Fruit fly (Drosophila melanogaster) whole organism, embryonic: ENCODE results near the gene CG31798.
A peak's percentile ranks its signal among the peaks of the same experiment; 100 is the strongest.

Experiments
- CG1024 ChIP-seq: fragments of 200-800 bp; sonication (Bioruptor generic); IDR thresholded peaks from 2 replicates; pipeline ENCODE4 v1.3.6; 2022; ENCODE audit warnings: missing biosample characterization, missing genetic modification characterization
- CG11504 ChIP-seq: fragments of 200-800 bp; sonication (Bioruptor generic); optimal IDR thresholded peaks from 3 replicates; lab custom pipeline; 2019; ENCODE audit warnings: missing biosample characterization, mild to moderate bottlenecking, missing genetic modification characterization, moderate library complexity
- CG11723 ChIP-seq: fragments of 200-800 bp; sonication (Bioruptor generic); optimal IDR thresholded peaks from 2 replicates; lab custom pipeline; 2017; ENCODE audit warnings: missing biosample characterization, mild to moderate bottlenecking, missing genetic modification characterization
- CG12236 ChIP-seq: fragments of 200-800 bp; sonication (Bioruptor generic); optimal IDR thresholded peaks from 2 replicates; lab custom pipeline; 2016; ENCODE audit warnings: missing biosample characterization, missing genetic modification characterization
- CG13775 ChIP-seq: fragments of 200-800 bp; sonication (Bioruptor generic); optimal IDR thresholded peaks from 3 replicates; lab custom pipeline; 2017; ENCODE audit warnings: missing biosample characterization, mild to moderate bottlenecking, missing genetic modification characterization
- CG14441 ChIP-seq: fragments of 200-800 bp; sonication (Bioruptor generic); IDR thresholded peaks from 2 replicates; pipeline ENCODE4 v1.3.6; 2022; ENCODE audit warnings: missing biosample characterization, missing genetic modification characterization
- CG14710 ChIP-seq: fragments of 200-800 bp; sonication (Bioruptor generic); optimal IDR thresholded peaks from 3 replicates; lab custom pipeline; 2019; ENCODE audit warnings: missing biosample characterization, mild to moderate bottlenecking, missing genetic modification characterization, moderate library complexity
- CG1603 ChIP-seq: fragments of 200-800 bp; sonication (Bioruptor generic); optimal IDR thresholded peaks from 2 replicates; lab custom pipeline; 2019; ENCODE audit warnings: missing biosample characterization, mild to moderate bottlenecking, missing genetic modification characterization, moderate library complexity
- CG16779 ChIP-seq: fragments of 200-800 bp; sonication (Bioruptor generic); IDR thresholded peaks from 2 replicates; pipeline ENCODE4 v1.3.6; 2022; ENCODE audit warnings: missing biosample characterization, missing genetic modification characterization
- CG16813 ChIP-seq: fragments of 200-800 bp; sonication (Bioruptor generic); IDR thresholded peaks from 3 replicates; pipeline ENCODE4 v1.3.6; 2022; ENCODE audit warnings: missing biosample characterization, missing genetic modification characterization; ENCODE audit not compliant: partially characterized antibody
- CG31365 ChIP-seq: fragments of 200-800 bp; sonication (Bioruptor generic); optimal IDR thresholded peaks from 2 replicates; lab custom pipeline; 2018; ENCODE audit warnings: missing biosample characterization, mild to moderate bottlenecking, missing genetic modification characterization
- CG3838 ChIP-seq: fragments of 200-800 bp; sonication (Bioruptor generic); optimal IDR thresholded peaks from 3 replicates; lab custom pipeline; 2016; ENCODE audit warnings: missing biosample characterization, missing genetic modification characterization
- CG4617 ChIP-seq: fragments of 200-800 bp; sonication (Bioruptor generic); optimal IDR thresholded peaks from 3 replicates; lab custom pipeline; 2016; ENCODE audit warnings: missing biosample characterization, missing genetic modification characterization, borderline replicate concordance
- CG5245 ChIP-seq: fragments of 200-800 bp; sonication (Bioruptor generic); optimal IDR thresholded peaks from 3 replicates; lab custom pipeline; 2016; ENCODE audit warnings: missing biosample characterization, missing genetic modification characterization
- CG6654 ChIP-seq: fragments of 200-800 bp; sonication (Bioruptor generic); optimal IDR thresholded peaks from 2 replicates; lab custom pipeline; 2017; ENCODE audit warnings: missing biosample characterization, mild to moderate bottlenecking, missing genetic modification characterization
- CG6791 ChIP-seq: fragments of 200-800 bp; sonication (Bioruptor generic); IDR thresholded peaks from 3 replicates; pipeline ENCODE4 v1.3.6; 2022; ENCODE audit warnings: missing biosample characterization, missing genetic modification characterization; ENCODE audit not compliant: partially characterized antibody
- CG7556 ChIP-seq: fragments of 200-800 bp; sonication (Bioruptor generic); optimal IDR thresholded peaks from 2 replicates; lab custom pipeline; 2017; ENCODE audit warnings: missing biosample characterization, mild to moderate bottlenecking, missing genetic modification characterization
- CG7786 ChIP-seq: fragments of 200-800 bp; sonication (Bioruptor generic); optimal IDR thresholded peaks from 2 replicates; lab custom pipeline; 2016; ENCODE audit warnings: missing biosample characterization, missing genetic modification characterization
- CG9932 ChIP-seq: fragments of 200-800 bp; sonication (Bioruptor generic); IDR thresholded peaks from 2 replicates; pipeline ENCODE4 v1.3.6; 2022; ENCODE audit warnings: missing biosample characterization, missing genetic modification characterization
- Deaf1 ChIP-seq: fragments of 200-800 bp; optimal IDR thresholded peaks from 3 replicates; lab custom pipeline; 2019; ENCODE audit warnings: missing biosample characterization, mild to moderate bottlenecking, missing genetic modification characterization, moderate library complexity
- Dref ChIP-seq: fragments of 200-800 bp; sonication (Bioruptor generic); IDR thresholded peaks from 2 replicates; pipeline ENCODE4 v1.3.6; 2022; ENCODE audit warnings: missing biosample characterization, missing genetic modification characterization
- Hey ChIP-seq: fragments of 200-800 bp; sonication (Bioruptor generic); optimal IDR thresholded peaks from 3 replicates; lab custom pipeline; 2018; ENCODE audit warnings: missing biosample characterization, mild to moderate bottlenecking, missing genetic modification characterization
- Hsf ChIP-seq: fragments of 200-800 bp; sonication (Bioruptor generic); optimal IDR thresholded peaks from 3 replicates; lab custom pipeline; 2016; ENCODE audit warnings: missing biosample characterization, missing genetic modification characterization
- MESR4 ChIP-seq: fragments of 200-800 bp; sonication (Bioruptor generic); optimal IDR thresholded peaks from 2 replicates; lab custom pipeline; 2018; ENCODE audit warnings: missing biosample characterization, mild to moderate bottlenecking, missing genetic modification characterization, moderate library complexity
- Max ChIP-seq: fragments of 200-800 bp; sonication (Bioruptor generic); optimal IDR thresholded peaks from 2 replicates; lab custom pipeline; 2016; ENCODE audit warnings: missing biosample characterization, mild to moderate bottlenecking, missing genetic modification characterization
- Ptx1 ChIP-seq: fragments of 200-800 bp; sonication (Bioruptor generic); IDR thresholded peaks from 2 replicates; pipeline ENCODE4 v1.3.6; 2022; ENCODE audit warnings: missing biosample characterization, missing genetic modification characterization
- Sox102F ChIP-seq: fragments of 200-800 bp; sonication (Bioruptor generic); optimal IDR thresholded peaks from 2 replicates; lab custom pipeline; 2018; ENCODE audit warnings: missing biosample characterization, mild to moderate bottlenecking, missing genetic modification characterization, moderate library complexity
- Xbp1 ChIP-seq: fragments of 200-800 bp; sonication (Bioruptor generic); optimal IDR thresholded peaks from 3 replicates; lab custom pipeline; 2016; ENCODE audit warnings: missing biosample characterization, mild to moderate bottlenecking, missing genetic modification characterization
- amos ChIP-seq: fragments of 200-800 bp; sonication (Bioruptor generic); IDR thresholded peaks from 2 replicates; pipeline ENCODE4 v1.3.6; 2022; ENCODE audit warnings: missing biosample characterization, missing genetic modification characterization; ENCODE audit not compliant: partially characterized antibody
- cg ChIP-seq: fragments of 200-800 bp; sonication (Bioruptor generic); optimal IDR thresholded peaks from 3 replicates; lab custom pipeline; 2019; ENCODE audit warnings: missing biosample characterization, mild to moderate bottlenecking, missing genetic modification characterization, moderate library complexity
- chinmo ChIP-seq: fragments of 200-800 bp; sonication (Bioruptor generic); IDR thresholded peaks from 4 replicates; pipeline ENCODE4 v1.3.6; 2022; ENCODE audit warnings: missing biosample characterization, missing genetic modification characterization; ENCODE audit not compliant: partially characterized antibody
- chn ChIP-seq: fragments of 200-800 bp; sonication (Bioruptor generic); optimal IDR thresholded peaks from 2 replicates; lab custom pipeline; 2016; ENCODE audit warnings: missing biosample characterization, missing genetic modification characterization
- ci ChIP-seq: fragments of 200-800 bp; sonication (Bioruptor generic); IDR thresholded peaks from 3 replicates; pipeline ENCODE4 v1.3.6; 2022; ENCODE audit warnings: missing biosample characterization, missing genetic modification characterization
- en ChIP-seq: fragments of 200-800 bp; sonication (Bioruptor generic); optimal IDR thresholded peaks from 2 replicates; lab custom pipeline; 2016; ENCODE audit warnings: missing biosample characterization, missing genetic modification characterization
- ftz-f1 ChIP-seq: fragments of 200-800 bp; sonication (Bioruptor generic); optimal IDR thresholded peaks from 2 replicates; lab custom pipeline; 2016; ENCODE audit warnings: missing biosample characterization, missing genetic modification characterization
- hb ChIP-seq: fragments of 200-800 bp; sonication (Bioruptor generic); IDR thresholded peaks from 3 replicates; pipeline ENCODE4 v1.3.6; 2022; ENCODE audit warnings: missing biosample characterization, missing genetic modification characterization; ENCODE audit not compliant: partially characterized antibody
- kah ChIP-seq: fragments of 200-800 bp; sonication (Bioruptor generic); optimal IDR thresholded peaks from 2 replicates; lab custom pipeline; 2018; ENCODE audit warnings: missing biosample characterization, mild to moderate bottlenecking, missing genetic modification characterization
- lmd ChIP-seq: fragments of 200-800 bp; sonication (Bioruptor generic); IDR thresholded peaks from 2 replicates; pipeline ENCODE4 v1.3.6; 2022; ENCODE audit warnings: missing biosample characterization, missing genetic modification characterization
- lola ChIP-seq, 3 experiments: fragments of >200 bp in 2 of 3; fragments of 200-800 bp in 1 of 3; sonication (Bioruptor generic) in 1 of 3; optimal IDR thresholded peaks; 2 replicates each; lab custom pipeline; 2017 to 2019; ENCODE audit warnings: missing biosample characterization in 3 of 3, missing genetic modification characterization in 3 of 3, mild to moderate bottlenecking in 1 of 3, moderate library complexity in 1 of 3
- odd ChIP-seq: fragments of 200-800 bp; sonication (Bioruptor generic); optimal IDR thresholded peaks from 2 replicates; lab custom pipeline; 2017; ENCODE audit warnings: missing biosample characterization, mild to moderate bottlenecking, missing genetic modification characterization
- phol ChIP-seq: fragments of 200-800 bp; sonication (Bioruptor generic); optimal IDR thresholded peaks from 3 replicates; lab custom pipeline; 2018; ENCODE audit warnings: missing biosample characterization, mild to moderate bottlenecking, missing genetic modification characterization, moderate library complexity
- prd ChIP-seq, 3 experiments: fragments of >200 bp in 2 of 3; fragments of 200-800 bp in 1 of 3; sonication (Bioruptor generic) in 1 of 3; optimal IDR thresholded peaks in 2 of 3; IDR thresholded peaks in 1 of 3; 2 replicates in 2 of 3; 3 replicates in 1 of 3; pipeline versions ENCODE4 v1.3.6 to Lab custom; 2017 to 2022; ENCODE audit warnings: missing biosample characterization in 1 of 3, missing genetic modification characterization in 1 of 3
- sc ChIP-seq, 3 experiments: fragments of >200 bp in 2 of 3; fragments of 200-800 bp in 1 of 3; sonication (Bioruptor generic) in 1 of 3; optimal IDR thresholded peaks; 2 replicates in 2 of 3; 3 replicates in 1 of 3; lab custom pipeline; 2017; ENCODE audit warnings: mild to moderate bottlenecking in 1 of 3, missing biosample characterization in 1 of 3, missing genetic modification characterization in 1 of 3, missing genetic modification reagents in 1 of 3
- slbo ChIP-seq: fragments of 200-800 bp; sonication (Bioruptor generic); IDR thresholded peaks from 2 replicates; pipeline ENCODE4 v1.3.6; 2022; ENCODE audit warnings: missing biosample characterization, missing genetic modification characterization
- tin ChIP-seq: fragments of 200-800 bp; sonication (Bioruptor generic); optimal IDR thresholded peaks from 3 replicates; lab custom pipeline; 2016; ENCODE audit warnings: missing biosample characterization, missing genetic modification characterization
- unpg ChIP-seq: fragments of 200-800 bp; sonication (Bioruptor generic); optimal IDR thresholded peaks from 3 replicates; lab custom pipeline; 2018; ENCODE audit warnings: missing biosample characterization, mild to moderate bottlenecking, missing genetic modification characterization, moderate library complexity
- vnd ChIP-seq: fragments of 200-800 bp; sonication (Bioruptor generic); IDR thresholded peaks from 3 replicates; pipeline ENCODE4 v1.3.6; 2022; ENCODE audit warnings: missing biosample characterization, missing genetic modification characterization; ENCODE audit not compliant: partially characterized antibody
- zen ChIP-seq: fragments of 200-800 bp; sonication (Bioruptor generic); optimal IDR thresholded peaks from 3 replicates; lab custom pipeline; 2018; ENCODE audit warnings: missing biosample characterization, mild to moderate bottlenecking, missing genetic modification characterization, moderate library complexity

Gene CG31798

DNA sequence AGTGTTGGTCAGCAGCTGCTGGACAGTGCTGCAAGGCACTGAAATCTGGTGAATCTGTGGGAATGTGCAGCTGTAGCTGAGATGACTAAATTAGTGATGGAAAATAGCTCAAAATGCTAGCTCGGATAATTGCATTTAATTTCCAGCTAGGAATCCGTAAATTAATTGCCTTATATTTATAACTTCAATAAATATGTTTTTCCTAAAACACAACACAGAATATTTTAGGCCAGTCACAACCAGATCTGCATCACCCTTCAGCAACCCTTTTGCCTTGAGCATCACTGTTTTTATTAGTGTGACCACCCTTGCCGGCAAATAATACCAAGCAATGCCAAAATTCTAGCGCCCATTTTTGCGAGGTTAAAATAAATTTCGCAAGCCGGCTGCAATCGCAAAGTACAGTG, 50.8 kb downstream of the CG31798 start, which contains the start of gene Hs2st (continued):
- TF ChIP-seq CG6654 (GFP tag; lab: Kevin White, UChicago) (peak; percentile 69), kah (GFP tag; lab: Kevin White, UChicago) (peak; percentile 53), vnd (GFP tag; lab: Robert Waterston, UW) (peak; percentile 24; the same call in 1 of the 3 replicates), CG31365 (tag; lab: Kevin White, UChicago) (peak; percentile 66), chn (GFP tag; lab: Kevin White, UChicago) (peak; percentile 95), amos (peak; percentile 42; the same call in 1 of the 2 replicates), CG14710 (tag; lab: Kevin White, UChicago) (peak; percentile 93), phol (tag; lab: Kevin White, UChicago) (peak; percentile 94), chinmo (GFP tag; lab: Robert Waterston, UW) (peak; percentile 79; the same call in 3 of the 4 replicates), Dref (GFP tag; lab: Robert Waterston, UW) (peak; percentile 44; the same call in 1 of the 2 replicates), CG11504 (tag; lab: Kevin White, UChicago) (peak; percentile 89), lmd (GFP tag; lab: Robert Waterston, UW) (peak; percentile 96), ci (GFP tag; lab: Robert Waterston, UW) (peak; percentile 83), CG13775 (GFP tag; lab: Kevin White, UChicago) (peak; percentile 96), Sox102F (GFP tag; lab: Kevin White, UChicago) (peak; percentile 89), en (GFP tag; lab: Kevin White, UChicago) (peak; percentile 64), CG1024 (GFP tag; lab: Robert Waterston, UW) (peak; percentile 59; the same call in 1 of the 2 replicates), CG12236 (peak; percentile 84), CG16779 (GFP tag; lab: Robert Waterston, UW) (peak; percentile 83), Hsf (GFP tag; lab: Kevin White, UChicago) (peak; percentile 97), cg (GFP tag; lab: Kevin White, UChicago) (no peak), hb (no peak), Deaf1 (tag; lab: Kevin White, UChicago) (no peak), CG16813 (GFP tag; lab: Robert Waterston, UW) (peak; percentile 52; the same call in 2 of the 3 replicates), CG5245 (GFP tag; lab: Kevin White, UChicago) (peak; percentile 90), MESR4 (peak; percentile 42), CG3838 (GFP tag; lab: Kevin White, UChicago) (peak; percentile 79), Ptx1 (GFP tag; lab: Robert Waterston, UW) (peak; percentile 97), sc (optimal IDR thresholded peaks at IDR 0.05; lab: Kevin White, UChicago) (no peak), sc (GFP tag; optimal IDR thresholded peaks at IDR 0.05; lab: Kevin White, UChicago) (peak; percentile 81), odd (GFP tag; lab: Kevin White, UChicago) (peak; percentile 69), CG4617 (peak; percentile 96), CG7786 (GFP tag; lab: Kevin White, UChicago) (peak; percentile 96), slbo (GFP tag; lab: Robert Waterston, UW) (peak; percentile 98), CG11723 (GFP tag; lab: Kevin White, UChicago) (peak; percentile 85), Xbp1 (GFP tag; lab: Kevin White, UChicago) (peak; percentile 96), zen (tag; lab: Kevin White, UChicago) (peak; percentile 90), lola (GFP tag; optimal IDR thresholded peaks at IDR 0.05; lab: Kevin White, UChicago) (peak in 1 of 3 experiments; percentile 88), CG1603 (peak; percentile 96), prd (optimal IDR thresholded peaks at IDR 0.05; lab: Kevin White, UChicago) (no peak), prd (GFP tag; IDR thresholded peaks at IDR 0.05; lab: Robert Waterston, UW) (peak; percentile 97), tin (peak; percentile 95), CG14441 (GFP tag; lab: Robert Waterston, UW) (peak; percentile 95), ftz-f1 (GFP tag; lab: Kevin White, UChicago) (peak; percentile 88), CG6791 (no peak), CG7556 (GFP tag; lab: Kevin White, UChicago) (peak; percentile 88), Max (GFP tag; lab: Kevin White, UChicago) (peak; percentile 96), Hey (tag; lab: Kevin White, UChicago) (peak; percentile 77), CG9932 (GFP tag; lab: Robert Waterston, UW) (peak; percentile 98), unpg (peak; percentile 89)
